Worm (Caenorhabditis elegans) whole organism, L3 larva: Measurements from ENCODE around the gene F25B5.3.

Source experiments
- ama-1 ChIP-seq: fragments of 150-350 bp; optimal IDR thresholded peaks from 2 replicates; lab custom pipeline; 2018
- ceh-16 ChIP-seq: sonication (generic microtip); optimal IDR thresholded peaks from 2 replicates; lab custom pipeline; 2017; ENCODE audit warnings: missing biosample characterization, missing genetic modification characterization
- ceh-28 ChIP-seq: fragments of 150-350 bp; optimal IDR thresholded peaks from 2 replicates; lab custom pipeline; 2014; ENCODE audit warnings: missing biosample characterization, missing genetic modification reagents, missing genetic modification characterization
- ceh-82 ChIP-seq: fragments of 150-350 bp; optimal IDR thresholded peaks from 2 replicates; lab custom pipeline; 2014; ENCODE audit warnings: missing biosample characterization, missing genetic modification characterization
- ceh-9 ChIP-seq: sonication (generic microtip); optimal IDR thresholded peaks from 2 replicates; lab custom pipeline; 2018; ENCODE audit warnings: missing biosample characterization, missing genetic modification characterization
- egl-27 ChIP-seq: sonication (generic microtip); optimal IDR thresholded peaks from 4 replicates; lab custom pipeline; 2017; ENCODE audit warnings: missing biosample characterization, missing genetic modification reagents, missing genetic modification characterization
- elt-1 ChIP-seq: fragments of 150-350 bp; optimal IDR thresholded peaks from 2 replicates; lab custom pipeline; 2014; ENCODE audit warnings: missing biosample characterization, missing genetic modification characterization
- elt-2 ChIP-seq: sonication (generic microtip); optimal IDR thresholded peaks from 2 replicates; lab custom pipeline; 2016; ENCODE audit warnings: missing genetic modification reagents, mild to moderate bottlenecking, missing genetic modification characterization, missing compliant biosample characterization
- elt-3 ChIP-seq, 3 experiments: fragments of 150-350 bp in 1 of 3; sonication (generic microtip) in 2 of 3; optimal IDR thresholded peaks; 2 replicates in 2 of 3; 4 replicates in 1 of 3; lab custom pipeline; 2014 to 2017; ENCODE audit warnings: missing biosample characterization in 3 of 3, missing genetic modification characterization in 3 of 3
- eor-1 ChIP-seq, 2 experiments: fragments of 150-350 bp; optimal IDR thresholded peaks; 2 replicates each; lab custom pipeline; 2014 to 2018; ENCODE audit warnings: missing biosample characterization in 2 of 2, missing genetic modification characterization in 2 of 2
- fkh-10 ChIP-seq: sonication (generic microtip); optimal IDR thresholded peaks from 2 replicates; lab custom pipeline; 2017; ENCODE audit warnings: missing biosample characterization, missing genetic modification reagents, missing genetic modification characterization
- fkh-2 ChIP-seq: fragments of 150-350 bp; optimal IDR thresholded peaks from 2 replicates; lab custom pipeline; 2014; ENCODE audit warnings: missing biosample characterization, missing genetic modification reagents, missing genetic modification characterization
- hmg-11 ChIP-seq: sonication (generic microtip); optimal IDR thresholded peaks from 2 replicates; lab custom pipeline; 2016; ENCODE audit warnings: missing genetic modification characterization, missing compliant biosample characterization
- jun-1 ChIP-seq: fragments of 150-350 bp; optimal IDR thresholded peaks from 2 replicates; lab custom pipeline; 2014; ENCODE audit warnings: missing biosample characterization, missing genetic modification reagents, missing genetic modification characterization
- lin-15B ChIP-seq: fragments of 150-350 bp; optimal IDR thresholded peaks from 2 replicates; lab custom pipeline; 2014; ENCODE audit warnings: missing biosample characterization, missing genetic modification characterization
- lsy-12 ChIP-seq: sonication (generic microtip); optimal IDR thresholded peaks from 2 replicates; lab custom pipeline; 2016; ENCODE audit warnings: mild to moderate bottlenecking, missing genetic modification characterization, missing compliant biosample characterization
- mdl-1 ChIP-seq: fragments of 150-350 bp; optimal IDR thresholded peaks from 2 replicates; lab custom pipeline; 2014; ENCODE audit warnings: missing biosample characterization, missing genetic modification characterization
- mml-1 ChIP-seq: fragments of 150-350 bp; sonication (generic microtip); optimal IDR thresholded peaks from 3 replicates; lab custom pipeline; 2014; ENCODE audit warnings: missing biosample characterization, missing genetic modification characterization
- nfya-1 ChIP-seq: sonication (generic microtip); optimal IDR thresholded peaks from 2 replicates; lab custom pipeline; 2017; ENCODE audit warnings: missing genetic modification characterization, mild to moderate bottlenecking, missing compliant biosample characterization, antibody characterized with exemption, moderate library complexity; ENCODE audit not compliant: insufficient read depth
- nhr-11 ChIP-seq: fragments of 150-350 bp; optimal IDR thresholded peaks from 2 replicates; lab custom pipeline; 2014; ENCODE audit warnings: missing biosample characterization, missing genetic modification characterization
- nhr-12 ChIP-seq: fragments of 150-350 bp; optimal IDR thresholded peaks from 2 replicates; lab custom pipeline; 2014; ENCODE audit warnings: missing biosample characterization, missing genetic modification characterization
- nhr-23 ChIP-seq: fragments of 150-350 bp; optimal IDR thresholded peaks from 2 replicates; lab custom pipeline; 2014; ENCODE audit warnings: missing biosample characterization, missing genetic modification reagents, missing genetic modification characterization
- nhr-237 ChIP-seq: fragments of 150-350 bp; optimal IDR thresholded peaks from 2 replicates; lab custom pipeline; 2014; ENCODE audit warnings: missing biosample characterization, missing genetic modification characterization
- nhr-25 ChIP-seq: sonication (generic microtip); optimal IDR thresholded peaks from 2 replicates; lab custom pipeline; 2017; ENCODE audit warnings: missing biosample characterization, missing genetic modification characterization
- nhr-28 ChIP-seq: fragments of 150-350 bp; optimal IDR thresholded peaks from 2 replicates; lab custom pipeline; 2014; ENCODE audit warnings: missing biosample characterization, missing genetic modification characterization
- nhr-43 ChIP-seq: sonication (generic microtip); optimal IDR thresholded peaks from 2 replicates; lab custom pipeline; 2016; ENCODE audit warnings: mild to moderate bottlenecking, missing genetic modification characterization, missing compliant biosample characterization; ENCODE audit not compliant: poor library complexity, severe bottlenecking
- nhr-67 ChIP-seq: fragments of 150-350 bp; optimal IDR thresholded peaks from 2 replicates; lab custom pipeline; 2014; ENCODE audit warnings: missing biosample characterization, missing genetic modification characterization
- nhr-76 ChIP-seq: fragments of 150-350 bp; sonication (generic microtip); optimal IDR thresholded peaks from 5 replicates; lab custom pipeline; 2014; ENCODE audit warnings: missing biosample characterization, missing genetic modification characterization
- pha-4 ChIP-seq: fragments of 150-350 bp; optimal IDR thresholded peaks from 2 replicates; lab custom pipeline; 2014; ENCODE audit warnings: missing biosample characterization, missing genetic modification reagents, missing genetic modification characterization
- pqm-1 ChIP-seq: fragments of 150-350 bp; optimal IDR thresholded peaks from 2 replicates; lab custom pipeline; 2017; ENCODE audit warnings: missing biosample characterization, missing genetic modification characterization, inconsistent platforms
- sea-2 ChIP-seq: fragments of 150-350 bp; sonication (generic microtip); optimal IDR thresholded peaks from 4 replicates; lab custom pipeline; 2014; ENCODE audit warnings: missing biosample characterization, missing genetic modification reagents, missing genetic modification characterization
- snpc-4 ChIP-seq: fragments of 150-350 bp; optimal IDR thresholded peaks from 2 replicates; lab custom pipeline; 2014; ENCODE audit warnings: missing biosample characterization, missing genetic modification characterization
- tbx-2 ChIP-seq: sonication (generic microtip); optimal IDR thresholded peaks from 2 replicates; lab custom pipeline; 2016; ENCODE audit warnings: mild to moderate bottlenecking, missing genetic modification characterization, missing compliant biosample characterization
- unc-62 ChIP-seq: fragments of 150-350 bp; sonication (generic microtip); optimal IDR thresholded peaks from 4 replicates; lab custom pipeline; 2014; ENCODE audit warnings: missing biosample characterization, missing genetic modification reagents, missing genetic modification characterization
- zag-1 ChIP-seq: fragments of 150-350 bp; optimal IDR thresholded peaks from 2 replicates; lab custom pipeline; 2014; ENCODE audit warnings: missing biosample characterization, missing genetic modification characterization
- ztf-11 ChIP-seq: fragments of 150-350 bp; optimal IDR thresholded peaks from 2 replicates; lab custom pipeline; 2014; ENCODE audit warnings: missing biosample characterization, missing genetic modification characterization

Gene F25B5.3

ce11 chrIII:5965368-5965767, 16.7 kb downstream of the F25B5.3 start:
- TF ChIP-seq elt-3 (tag; optimal IDR thresholded peaks at IDR 0.05; lab: Kevin White, UChicago) (no peak), ceh-82 (tag; lab: Kevin White, UChicago) (no peak), nfya-1 (tag; lab: Kevin White, UChicago) (no peak), pha-4 (peak; percentile 10), elt-1 (tag; lab: Kevin White, UChicago) (peak; percentile 75), nhr-28 (tag; lab: Kevin White, UChicago) (no peak), nhr-76 (tag; lab: Kevin White, UChicago) (no peak), jun-1 (tag; lab: Kevin White, UChicago) (no peak)

DNA sequence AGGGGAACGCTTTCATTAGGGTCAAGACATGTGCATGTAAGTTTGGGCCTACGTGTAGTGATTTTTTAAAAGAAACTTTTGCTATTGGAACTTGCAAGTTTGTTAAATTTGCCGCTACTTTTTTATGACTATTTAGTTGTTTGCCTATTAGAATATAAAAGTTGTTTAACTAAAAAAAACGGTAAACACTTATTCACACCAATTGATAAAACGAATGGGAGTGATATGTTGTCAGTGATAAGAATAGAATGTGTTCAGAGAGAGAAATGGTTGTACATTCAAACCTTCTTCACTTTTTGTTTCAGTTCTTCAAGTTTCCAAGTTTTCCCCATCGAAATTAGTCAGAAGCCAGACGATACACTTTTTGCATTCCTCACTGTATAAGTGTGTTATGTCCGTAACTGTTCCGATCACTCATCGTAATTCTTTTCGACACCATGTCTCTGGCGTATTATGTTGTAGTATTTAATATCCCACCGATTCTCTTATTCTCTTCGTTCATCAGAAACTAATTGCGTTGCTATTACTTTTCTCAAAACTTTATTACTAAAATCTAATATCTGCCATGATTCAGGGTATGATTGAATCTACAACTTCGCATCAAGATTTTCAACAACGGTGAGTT, 17.3 kb downstream of the F25B5.3 start, which contains the start of gene dct-6:
dct-6 (plus strand) TSS at position 575 of the 625 bp plus-strand sequence.
- TF ChIP-seq pqm-1 (tag; lab: Kevin White, UChicago) (peak; percentile 80), nhr-237 (tag; lab: Kevin White, UChicago) (no peak), fkh-2 (no peak), nhr-12 (no peak), elt-2 (tag; lab: Kevin White, UChicago) (peak; percentile 66), pha-4 (peak; percentile 47)

DNA sequence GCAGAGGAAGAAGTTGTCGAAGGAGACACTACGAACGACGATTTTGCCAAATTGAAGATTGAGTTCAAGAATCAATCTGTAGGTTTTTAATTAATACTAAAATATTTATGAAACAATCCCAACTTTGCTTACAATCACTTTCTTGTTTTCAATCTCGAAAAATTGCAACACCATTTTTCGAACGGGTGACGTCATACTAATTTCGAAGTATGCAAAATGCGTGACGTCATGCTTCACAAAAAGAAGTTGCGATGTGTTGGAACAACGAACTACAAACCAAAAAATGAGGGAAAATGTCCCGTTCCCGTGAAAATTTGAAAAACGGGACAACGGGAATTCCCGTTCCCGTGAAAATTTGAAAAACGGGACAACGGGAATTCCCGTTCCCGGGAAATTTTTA, 19.0 kb downstream of the F25B5.3 start:
- no peak for TF ChIP-seq nhr-25 (tag; lab: Kevin White, UChicago)
- no peak for TF ChIP-seq sea-2 (GFP tag; lab: Kevin White, UChicago)
- no peak for TF ChIP-seq ceh-16 (tag; lab: Kevin White, UChicago)
- no peak for TF ChIP-seq ceh-28 (tag; lab: Kevin White, UChicago)
- TF ChIP-seq eor-1 (tag; optimal IDR thresholded peaks at IDR 0.05; lab: Kevin White, UChicago): no peak
- no peak for TF ChIP-seq elt-2 (tag; lab: Kevin White, UChicago)
- no peak for TF ChIP-seq ceh-82 (tag; lab: Kevin White, UChicago)
- no peak for TF ChIP-seq elt-3 (tag; optimal IDR thresholded peaks at IDR 0.05; lab: Kevin White, UChicago)
- no peak for TF ChIP-seq ztf-11 (tag; lab: Kevin White, UChicago)
- no peak for TF ChIP-seq nhr-76 (tag; lab: Kevin White, UChicago)
- TF ChIP-seq nhr-11 (tag; lab: Kevin White, UChicago): no peak

DNA sequence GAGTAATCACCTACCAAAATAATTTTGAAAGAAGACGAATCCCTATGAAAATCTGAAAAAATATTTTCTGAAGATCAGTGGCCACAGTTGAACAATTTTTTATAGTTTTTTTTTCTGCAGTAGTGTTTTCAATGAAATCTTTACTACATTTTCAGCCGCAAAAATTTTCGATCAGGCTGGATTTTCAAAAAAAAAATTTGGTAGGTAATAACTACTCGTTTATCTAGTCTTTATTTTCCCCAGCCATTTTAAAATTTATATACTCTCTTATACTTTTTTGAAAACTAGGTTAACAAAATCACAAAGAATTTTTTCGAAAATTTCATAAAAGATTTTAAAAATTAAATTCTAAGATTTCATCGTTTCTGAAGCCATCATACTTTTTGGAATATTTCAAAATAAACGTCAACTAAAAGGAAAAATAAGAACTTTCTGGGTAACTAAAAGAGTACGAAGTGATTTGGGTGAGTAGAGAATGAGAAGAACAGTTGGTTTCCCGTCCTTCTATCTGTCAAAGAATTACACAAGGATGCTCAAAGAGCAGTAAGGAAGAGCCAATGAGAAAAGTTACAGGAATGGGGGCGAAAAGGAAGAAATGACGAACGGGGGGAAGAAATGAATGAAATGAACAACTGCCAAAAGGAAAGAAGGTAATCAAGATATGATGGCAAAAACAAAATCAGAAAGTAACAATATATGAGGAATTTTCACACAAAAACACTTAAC, 26.5 kb downstream of the F25B5.3 start, which contains the start of gene mlp-1:
mlp-1 (minus strand) TSS at position 51 of the 726 bp plus-strand sequence.
- TF ChIP-seq egl-27 (tag; lab: Kevin White, UChicago) (no peak), nhr-23 (tag; lab: Kevin White, UChicago) (no peak), zag-1 (tag; lab: Kevin White, UChicago) (no peak), pha-4 (no peak), nhr-67 (tag; lab: Kevin White, UChicago) (no peak), unc-62 (GFP tag; lab: Kevin White, UChicago) (no peak), fkh-10 (GFP tag; lab: Kevin White, UChicago) (no peak), ceh-9 (tag; lab: Kevin White, UChicago) (no peak), ama-1 (lab: Kevin White, UChicago) (no peak), nhr-43 (no peak), tbx-2 (tag; lab: Kevin White, UChicago) (no peak), mdl-1 (tag; lab: Kevin White, UChicago) (no peak), hmg-11 (tag; lab: Kevin White, UChicago) (no peak), nhr-25 (tag; lab: Kevin White, UChicago) (no peak), lsy-12 (tag; lab: Kevin White, UChicago) (no peak), mml-1 (tag; lab: Kevin White, UChicago) (no peak), lin-15B (tag; lab: Kevin White, UChicago) (no peak), snpc-4 (no peak), eor-1 (tag; optimal IDR thresholded peaks at IDR 0.05; lab: Kevin White, UChicago) (no peak)
